Fruit fly (Drosophila melanogaster) whole organism, adult: Measurements from ENCODE around the gene kon.

Experiments
- CG11617 ChIP-seq: fragments of 200-800 bp; sonication (Bioruptor generic); optimal IDR thresholded peaks from 2 replicates; lab custom pipeline; 2017; ENCODE audit warnings: mild to moderate bottlenecking, missing biosample characterization, missing genetic modification reagents, missing genetic modification characterization
- CG12768 ChIP-seq: fragments of 200-800 bp; sonication (Bioruptor generic); optimal IDR thresholded peaks from 2 replicates; lab custom pipeline; 2017; ENCODE audit warnings: missing biosample characterization, missing genetic modification characterization, mild to moderate bottlenecking, moderate library complexity, missing genetic modification reagents
- CG33017 ChIP-seq: fragments of 200-800 bp; sonication (Bioruptor generic); optimal IDR thresholded peaks from 2 replicates; lab custom pipeline; 2018; ENCODE audit warnings: missing biosample characterization, mild to moderate bottlenecking, missing genetic modification characterization, moderate library complexity
- Clk ChIP-seq: fragments of 200-800 bp; sonication (Bioruptor generic); optimal IDR thresholded peaks from 2 replicates; lab custom pipeline; 2017; ENCODE audit warnings: missing biosample characterization, missing genetic modification characterization
- cnc ChIP-seq, 2 experiments: fragments of >200 bp; optimal IDR thresholded peaks; 2 replicates each; lab custom pipeline; 2017
- ovo ChIP-seq: fragments of 200-800 bp; sonication (Bioruptor generic); optimal IDR thresholded peaks from 2 replicates; lab custom pipeline; 2016; ENCODE audit warnings: missing biosample characterization, missing genetic modification characterization

- TF ChIP-seq ovo (GFP tag; lab: Kevin White, UChicago) = no peak
- TF ChIP-seq CG12768 (GFP tag; lab: Kevin White, UChicago) = peak; percentile 88
- TF ChIP-seq CG11617 (GFP tag; lab: Kevin White, UChicago) = no peak
- peak; percentile 62 for TF ChIP-seq CG33017 (tag; lab: Kevin White, UChicago)
- no peak for TF ChIP-seq Clk (GFP tag; lab: Kevin White, UChicago)
- no peak for TF ChIP-seq cnc (optimal IDR thresholded peaks at IDR 0.05; lab: Kevin White, UChicago)
These were observed 46.7 kb downstream of the kon start for dm6 chr2L:18456932-18457583.
